Fruit fly (Drosophila melanogaster): ENCODE results near the gene CG5653.

The CG5653 gene

DNA sequence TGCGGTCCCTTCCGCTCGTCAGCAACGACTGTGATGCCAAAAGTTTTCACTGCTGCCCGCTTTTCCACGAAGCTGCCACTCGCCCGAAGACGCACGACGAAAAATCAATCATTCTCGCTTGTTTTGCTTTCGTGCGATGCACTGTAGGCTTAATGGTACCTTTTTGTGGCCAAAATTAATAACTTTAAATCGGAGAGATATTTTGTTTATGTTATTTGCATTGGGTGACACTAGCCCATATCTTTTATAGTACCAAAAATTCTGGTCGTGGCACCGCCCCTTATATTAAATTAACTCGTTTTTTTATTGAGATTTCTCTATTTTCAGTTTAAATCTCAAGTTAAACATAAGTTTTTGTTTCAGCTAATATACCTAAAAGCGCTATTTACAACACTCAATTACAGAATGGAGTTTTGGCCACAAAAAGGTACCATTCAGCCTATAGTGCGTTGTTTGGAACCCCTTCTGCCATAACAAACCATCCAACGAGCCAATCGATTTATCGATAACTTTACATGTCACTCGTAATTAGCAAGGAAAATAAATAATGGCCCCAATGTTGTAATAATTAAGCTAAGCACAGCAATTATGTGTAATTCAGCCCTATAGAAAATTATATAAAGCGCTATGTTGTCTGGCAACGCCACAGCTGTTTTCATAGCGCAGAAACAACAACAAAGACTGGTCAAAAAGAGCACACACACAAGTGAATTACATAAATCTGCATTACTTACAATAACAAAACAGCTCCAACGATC lies 12.8 kb downstream of the CG5653 start (continued):
- TF ChIP-seq tll (GFP tag; optimal IDR thresholded peaks at IDR 0.05): no peak
- TF ChIP-seq lilli (GFP tag; optimal IDR thresholded peaks at IDR 0.05): peak; percentile 46
- no peak for TF ChIP-seq h (optimal IDR thresholded peaks at IDR 0.05)
- peak; percentile 9 for TF ChIP-seq CG30431 (GFP tag; optimal IDR thresholded peaks at IDR 0.05)

DNA sequence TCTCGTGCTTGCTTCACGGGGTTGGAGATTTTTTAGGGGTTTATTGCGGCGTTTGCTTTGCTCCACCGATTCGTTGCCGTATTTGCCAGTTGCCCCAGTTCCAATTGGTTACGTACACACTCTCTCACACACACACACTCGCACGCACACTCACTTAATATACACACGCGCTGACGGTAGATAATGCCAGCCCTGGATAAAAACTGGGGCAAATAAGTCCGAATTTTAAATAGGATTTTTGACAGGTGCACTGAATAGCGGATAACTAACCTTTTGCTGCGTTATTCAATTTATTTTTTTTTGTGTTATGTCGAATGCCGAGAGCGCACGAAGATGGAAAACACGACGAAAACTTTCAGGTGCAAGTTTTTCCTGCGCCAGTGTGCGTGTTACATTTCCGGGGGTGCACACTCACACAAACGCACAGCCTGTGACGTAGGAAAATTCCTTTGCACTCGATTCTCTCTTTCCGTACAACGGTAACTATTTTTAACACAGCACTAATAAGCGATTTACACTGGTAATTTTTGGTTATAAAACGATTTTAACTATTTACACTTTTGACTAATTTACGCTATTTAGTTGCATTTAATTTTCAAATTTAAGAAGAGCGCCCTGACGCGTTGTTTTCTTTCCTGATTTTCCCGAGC lies 13.5 kb downstream of the CG5653 start:
- TF ChIP-seq nerfin-1 (tag; optimal IDR thresholded peaks at IDR 0.05): peak; percentile 96
- TF ChIP-seq sd (tag; optimal IDR thresholded peaks at IDR 0.05): peak; percentile 44
- peak; percentile 66 for TF ChIP-seq cg (GFP tag; optimal IDR thresholded peaks at IDR 0.05)
- 0 out of 2 replicates have a peak, but pooled peaks have one; percentile 4 for TF ChIP-seq CG4360 (GFP tag; IDR thresholded peaks at IDR 0.05)
- 0 out of 2 replicates have a peak, but pooled peaks have one; percentile 28 for TF ChIP-seq ttk (GFP tag; IDR thresholded peaks at IDR 0.05)
- 0 out of 4 replicates have a peak, but pooled peaks have one; percentile 55 for TF ChIP-seq chinmo (GFP tag; IDR thresholded peaks at IDR 0.05; ENCODE audit: partially characterized antibody)
- peak in 1 of 2 experiments; percentile 31 for TF ChIP-seq Pdp1 (GFP tag; optimal IDR thresholded peaks at IDR 0.05)
- peak; percentile 3 for TF ChIP-seq Elba2 (GFP tag; optimal IDR thresholded peaks at IDR 0.05)
- TF ChIP-seq Trl (optimal IDR thresholded peaks at IDR 0.05): peak in 1 of 2 experiments; percentile 2
- no peak for TF ChIP-seq Trl (GFP tag; optimal IDR thresholded peaks at IDR 0.05)
- no peak for TF ChIP-seq jigr1 (GFP tag; IDR thresholded peaks at IDR 0.05)
- TF ChIP-seq ara (GFP tag; IDR thresholded peaks at IDR 0.05): 0 out of 2 replicates have a peak, but pooled peaks have one; percentile 23
- peak; percentile 67 for TF ChIP-seq Med (GFP tag)
- no peak for TF ChIP-seq CG8089 (GFP tag; optimal IDR thresholded peaks at IDR 0.05)
- no peak for TF ChIP-seq pan (optimal IDR thresholded peaks at IDR 0.05)
- TF ChIP-seq pan (GFP tag; optimal IDR thresholded peaks at IDR 0.05 in 1 of 2, IDR thresholded peaks at IDR 0.05 in 1 of 2): no peak
- peak; percentile 26 for TF ChIP-seq Nf-YC (tag; optimal IDR thresholded peaks at IDR 0.05)

DNA sequence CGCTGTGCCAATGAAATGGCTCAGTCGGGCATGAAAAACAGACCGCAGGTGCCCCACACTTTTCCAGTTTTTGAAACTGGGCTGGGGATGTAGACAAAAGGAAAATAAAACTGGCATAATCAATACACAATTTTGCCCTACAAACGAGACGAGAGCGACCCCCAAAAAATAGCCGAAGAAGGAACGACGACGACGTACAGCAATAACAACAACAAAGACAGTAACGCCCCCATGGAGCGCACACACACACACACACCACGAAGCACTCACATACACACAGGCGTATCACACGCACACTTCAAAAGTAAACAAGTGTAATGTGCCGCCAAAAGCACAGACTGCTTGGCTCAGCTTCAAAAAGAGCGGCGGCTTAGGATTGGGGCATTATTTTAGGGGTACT lies 14.7 kb downstream of the CG5653 start:
- TF ChIP-seq pum (GFP tag; optimal IDR thresholded peaks at IDR 0.05): no peak
- TF ChIP-seq rib (GFP tag; IDR thresholded peaks at IDR 0.05): no peak
- TF ChIP-seq Hr3 (GFP tag; optimal IDR thresholded peaks at IDR 0.05): no peak
- no peak for TF ChIP-seq CG17328 (GFP tag; IDR thresholded peaks at IDR 0.05)
- peak; percentile 62 for TF ChIP-seq abd-A (tag; optimal IDR thresholded peaks at IDR 0.05)
- 0 out of 4 replicates have a peak, but pooled peaks have one; percentile 45 for TF ChIP-seq chinmo (GFP tag; IDR thresholded peaks at IDR 0.05; ENCODE audit: partially characterized antibody)
- peak; percentile 24 for TF ChIP-seq Hey (tag; optimal IDR thresholded peaks at IDR 0.05)
- no peak for TF ChIP-seq CG15479 (GFP tag; optimal IDR thresholded peaks at IDR 0.05)
- no peak; the same call in 1 of the 2 replicates for TF ChIP-seq Adf1 (GFP tag; IDR thresholded peaks at IDR 0.05)
- TF ChIP-seq CG4360 (GFP tag; IDR thresholded peaks at IDR 0.05): peak; percentile 57
- peak; percentile 91 for TF ChIP-seq Deaf1 (tag; optimal IDR thresholded peaks at IDR 0.05)
- TF ChIP-seq CG6854 (GFP tag; optimal IDR thresholded peaks at IDR 0.05): no peak
- TF ChIP-seq sug (tag; optimal IDR thresholded peaks at IDR 0.05): peak; percentile 49
- no peak for TF ChIP-seq Abd-B (GFP tag; optimal IDR thresholded peaks at IDR 0.05)
- TF ChIP-seq Scr (GFP tag; IDR thresholded peaks at IDR 0.05; ENCODE audit: partially characterized antibody): 0 out of 2 replicates have a peak, but pooled peaks have one; percentile 14
- TF ChIP-seq cg (GFP tag; optimal IDR thresholded peaks at IDR 0.05): peak; percentile 71
- no peak for TF ChIP-seq gem (tag; optimal IDR thresholded peaks at IDR 0.05)
- peak; percentile 69 for TF ChIP-seq Med (GFP tag)
- TF ChIP-seq CG10274 (GFP tag; optimal IDR thresholded peaks at IDR 0.05): no peak
- peak; percentile 65; the same call in 1 of the 2 replicates for TF ChIP-seq onecut (GFP tag; IDR thresholded peaks at IDR 0.05)
- no peak for TF ChIP-seq gro (GFP tag; optimal IDR thresholded peaks at IDR 0.05)
- TF ChIP-seq CG12391 (tag; optimal IDR thresholded peaks at IDR 0.05): no peak
- TF ChIP-seq Trl (optimal IDR thresholded peaks at IDR 0.05): no peak
- TF ChIP-seq Trl (GFP tag; optimal IDR thresholded peaks at IDR 0.05): no peak
- no peak for TF ChIP-seq CG30020 (tag; optimal IDR thresholded peaks at IDR 0.05)
- peak; percentile 52 for TF ChIP-seq CG32767 (GFP tag; IDR thresholded peaks at IDR 0.05)
- no peak for TF ChIP-seq CG7839 (tag; optimal IDR thresholded peaks at IDR 0.05)
- TF ChIP-seq Nf-YC (tag; optimal IDR thresholded peaks at IDR 0.05): peak; percentile 4
